Worm (Caenorhabditis elegans) whole organism, L4 larva: ENCODE data around the gene srsx-12.
A peak's percentile ranks its signal among the peaks of the same experiment; 100 is the strongest.

Source experiments
- F26F4.8 ChIP-seq: fragments of 200-800 bp; sonication (Bioruptor generic); conservative IDR thresholded peaks from 2 replicates; pipeline ENCODE4 v1.3.6; 2022; ENCODE audit warnings: missing genetic modification characterization, missing compliant biosample characterization
- F37D6.2 ChIP-seq: sonication (generic microtip); optimal IDR thresholded peaks from 2 replicates; lab custom pipeline; 2016; ENCODE audit warnings: mild to moderate bottlenecking, missing genetic modification characterization, missing compliant biosample characterization
- T20F7.1 ChIP-seq: fragments of 200-800 bp; sonication (Bioruptor generic); optimal IDR thresholded peaks from 2 replicates; lab custom pipeline; 2018; ENCODE audit warnings: mild to moderate bottlenecking, missing genetic modification characterization, missing compliant biosample characterization
- Y105C5A.15 ChIP-seq: fragments of 200-800 bp; sonication (Bioruptor generic); IDR thresholded peaks from 2 replicates; pipeline ENCODE4 v1.3.6; 2022; ENCODE audit warnings: missing genetic modification characterization, missing compliant biosample characterization
- ZK337.2 ChIP-seq: fragments of 200-800 bp; sonication (Bioruptor generic); IDR thresholded peaks from 2 replicates; pipeline ENCODE4 v1.3.6; 2022; ENCODE audit warnings: missing genetic modification reagents, missing genetic modification characterization, missing compliant biosample characterization
- aha-1 ChIP-seq: fragments of 150-350 bp; peaks from one replicate; lab custom pipeline; 2014; ENCODE audit warnings: missing biosample characterization, missing genetic modification characterization
- ama-1 ChIP-seq: fragments of 150-350 bp; optimal IDR thresholded peaks from 2 replicates; lab custom pipeline; 2014; ENCODE audit warnings: inconsistent platforms, mixed read lengths
- attf-4 ChIP-seq: sonication (generic microtip); optimal IDR thresholded peaks from 3 replicates; lab custom pipeline; 2017; ENCODE audit warnings: missing biosample characterization, missing genetic modification characterization
- ceh-20 ChIP-seq: fragments of 200-800 bp; sonication (Bioruptor generic); IDR thresholded peaks from 2 replicates; pipeline ENCODE4 v1.3.6; 2022; ENCODE audit warnings: missing genetic modification reagents, missing genetic modification characterization, missing compliant biosample characterization
- ceh-44 ChIP-seq: fragments of 200-800 bp; sonication (Bioruptor generic); IDR thresholded peaks from 2 replicates; pipeline ENCODE4 v1.3.6; 2022; ENCODE audit warnings: missing genetic modification reagents, missing genetic modification characterization, missing compliant biosample characterization
- ceh-62 ChIP-seq: sonication (generic microtip); optimal IDR thresholded peaks from 2 replicates; lab custom pipeline; 2017; ENCODE audit warnings: missing biosample characterization, missing genetic modification characterization
- cey-2 ChIP-seq: sonication (generic microtip); optimal IDR thresholded peaks from 3 replicates; lab custom pipeline; 2017; ENCODE audit warnings: missing genetic modification characterization, mild to moderate bottlenecking, missing compliant biosample characterization, antibody characterized with exemption, borderline replicate concordance; ENCODE audit not compliant: insufficient read depth
- ctbp-1 ChIP-seq: fragments of 200-800 bp; sonication (Bioruptor generic); IDR thresholded peaks from 2 replicates; pipeline ENCODE4 v1.3.6; 2022; ENCODE audit warnings: missing genetic modification reagents, missing genetic modification characterization, missing compliant biosample characterization
- dmd-6 ChIP-seq: fragments of 200-800 bp; sonication (Bioruptor generic); IDR thresholded peaks from 2 replicates; pipeline ENCODE4 v1.3.6; 2022; ENCODE audit warnings: missing genetic modification reagents, missing genetic modification characterization, missing compliant biosample characterization
- dmd-8 ChIP-seq: fragments of 200-800 bp; sonication (Bioruptor generic); IDR thresholded peaks from 2 replicates; pipeline ENCODE4 v1.3.6; 2022; ENCODE audit warnings: missing genetic modification characterization, missing compliant biosample characterization
- dmd-9 ChIP-seq: fragments of 200-800 bp; sonication (Bioruptor generic); IDR thresholded peaks from 2 replicates; pipeline ENCODE4 v1.3.6; 2022; ENCODE audit warnings: missing genetic modification reagents, missing genetic modification characterization, missing compliant biosample characterization
- fos-1 ChIP-seq: fragments of 150-350 bp; optimal IDR thresholded peaks from 2 replicates; lab custom pipeline; 2014; ENCODE audit warnings: missing biosample characterization, missing genetic modification characterization
- gei-8 ChIP-seq: fragments of 200-800 bp; sonication (Bioruptor generic); optimal IDR thresholded peaks from 2 replicates; lab custom pipeline; 2018; ENCODE audit warnings: mild to moderate bottlenecking, missing genetic modification characterization, missing compliant biosample characterization
- hif-1 ChIP-seq, 2 experiments: sonication (generic microtip); optimal IDR thresholded peaks; 2 replicates each; lab custom pipeline; 2016 to 2017; ENCODE audit warnings: missing compliant biosample characterization in 2 of 2, missing genetic modification characterization in 2 of 2, missing genetic modification reagents in 2 of 2, missing genotype in 2 of 2, mild to moderate bottlenecking in 1 of 2
- hlh-11 ChIP-seq: fragments of 200-800 bp; sonication (Bioruptor generic); optimal IDR thresholded peaks from 2 replicates; lab custom pipeline; 2018; ENCODE audit warnings: mild to moderate bottlenecking, missing genetic modification characterization, missing compliant biosample characterization
- hlh-30 ChIP-seq: sonication (generic microtip); optimal IDR thresholded peaks from 2 replicates; lab custom pipeline; 2017; ENCODE audit warnings: antibody characterized with exemption, mild to moderate bottlenecking, missing genetic modification characterization, missing compliant biosample characterization; ENCODE audit not compliant: insufficient read depth
- lin-1 ChIP-seq: fragments of 200-800 bp; sonication (Bioruptor generic); IDR thresholded peaks from 2 replicates; pipeline ENCODE4 v1.3.6; 2022; ENCODE audit warnings: missing genetic modification reagents, missing genetic modification characterization, missing compliant biosample characterization
- lin-29 ChIP-seq: fragments of 200-800 bp; sonication (Bioruptor generic); IDR thresholded peaks from 2 replicates; pipeline ENCODE4 v1.3.6; 2022; ENCODE audit warnings: missing genetic modification reagents, missing genetic modification characterization, missing compliant biosample characterization
- lin-38 ChIP-seq: fragments of 200-800 bp; sonication (Bioruptor generic); IDR thresholded peaks from 2 replicates; pipeline ENCODE4 v1.3.6; 2022; ENCODE audit warnings: missing genetic modification reagents, missing genetic modification characterization, missing compliant biosample characterization
- lsy-2 ChIP-seq, 2 experiments: fragments of 150-350 bp in 1 of 2; sonication (generic microtip) in 1 of 2; optimal IDR thresholded peaks; 2 replicates each; lab custom pipeline; 2014 to 2017; ENCODE audit warnings: missing biosample characterization in 2 of 2, missing genetic modification characterization in 2 of 2
- mdl-1 ChIP-seq, 2 experiments: fragments of 150-350 bp in 1 of 2; sonication (generic microtip) in 1 of 2; optimal IDR thresholded peaks; 2 replicates each; lab custom pipeline; 2014 to 2017; ENCODE audit warnings: missing biosample characterization in 2 of 2, missing genetic modification characterization in 2 of 2
- mep-1 ChIP-seq: fragments of 150-350 bp; sonication (generic microtip); optimal IDR thresholded peaks from 3 replicates; lab custom pipeline; 2014; ENCODE audit warnings: missing biosample characterization, missing genetic modification characterization
- mxl-3 ChIP-seq: fragments of 200-800 bp; sonication (Bioruptor generic); optimal IDR thresholded peaks from 2 replicates; lab custom pipeline; 2018; ENCODE audit warnings: mild to moderate bottlenecking, missing genetic modification characterization, missing compliant biosample characterization
- nhr-10 ChIP-seq: fragments of 150-350 bp; optimal IDR thresholded peaks from 2 replicates; lab custom pipeline; 2014; ENCODE audit warnings: missing biosample characterization, missing genetic modification characterization
- nhr-11 ChIP-seq: fragments of 150-350 bp; optimal IDR thresholded peaks from 2 replicates; lab custom pipeline; 2014; ENCODE audit warnings: missing biosample characterization, missing genetic modification characterization
- nhr-111 ChIP-seq: fragments of 200-800 bp; sonication (Bioruptor generic); optimal IDR thresholded peaks from 2 replicates; lab custom pipeline; 2018; ENCODE audit warnings: mild to moderate bottlenecking, missing genetic modification characterization, missing compliant biosample characterization
- nhr-237 ChIP-seq: sonication (generic microtip); optimal IDR thresholded peaks from 2 replicates; lab custom pipeline; 2017; ENCODE audit warnings: missing biosample characterization, missing genetic modification characterization
- nhr-25 ChIP-seq: sonication (generic microtip); optimal IDR thresholded peaks from 2 replicates; lab custom pipeline; 2017; ENCODE audit warnings: missing genetic modification characterization, mild to moderate bottlenecking, missing compliant biosample characterization, antibody characterized with exemption, moderate library complexity, borderline replicate concordance; ENCODE audit not compliant: insufficient read depth
- nhr-28 ChIP-seq: fragments of 150-350 bp; optimal IDR thresholded peaks from 2 replicates; lab custom pipeline; 2014; ENCODE audit warnings: missing biosample characterization, missing genetic modification characterization
- nhr-41 ChIP-seq: fragments of 200-800 bp; sonication (Bioruptor generic); IDR thresholded peaks from 2 replicates; pipeline ENCODE4 v1.3.6; 2022; ENCODE audit warnings: missing genetic modification reagents, missing genetic modification characterization, missing compliant biosample characterization
- nhr-48 ChIP-seq: sonication (generic microtip); optimal IDR thresholded peaks from 2 replicates; lab custom pipeline; 2016; ENCODE audit warnings: mild to moderate bottlenecking, missing genetic modification characterization, missing compliant biosample characterization
- nhr-77 ChIP-seq: fragments of 150-350 bp; optimal IDR thresholded peaks from 2 replicates; lab custom pipeline; 2014; ENCODE audit warnings: missing biosample characterization, missing genetic modification characterization
- pha-4 ChIP-seq, 2 experiments: fragments of 150-350 bp in 1 of 2; fragments of 200-800 bp in 1 of 2; sonication (Bioruptor generic) in 1 of 2; IDR thresholded peaks in 1 of 2; optimal IDR thresholded peaks in 1 of 2; 2 replicates each; pipeline versions ENCODE4 v1.3.6 to Lab custom; 2014 to 2022; ENCODE audit warnings: missing genetic modification characterization in 2 of 2, missing genetic modification reagents in 2 of 2, missing biosample characterization in 1 of 2, missing compliant biosample characterization in 1 of 2
- php-3 ChIP-seq: fragments of 200-800 bp; sonication (Bioruptor generic); IDR thresholded peaks from 2 replicates; pipeline ENCODE4 v1.3.6; 2022; ENCODE audit warnings: missing genetic modification reagents, missing genetic modification characterization, missing compliant biosample characterization
- pqm-1 ChIP-seq: sonication (generic microtip); optimal IDR thresholded peaks from 2 replicates; lab custom pipeline; 2017; ENCODE audit warnings: missing biosample characterization, missing genetic modification characterization
- skn-1 ChIP-seq: fragments of 150-350 bp; optimal IDR thresholded peaks from 2 replicates; lab custom pipeline; 2014; ENCODE audit warnings: missing biosample characterization, missing genetic modification characterization
- snpc-1.2 ChIP-seq: fragments of 200-800 bp; sonication (Bioruptor generic); IDR thresholded peaks from 2 replicates; pipeline ENCODE4 v1.3.6; 2022; ENCODE audit warnings: missing genetic modification reagents, missing genetic modification characterization, missing compliant biosample characterization
- snpc-4 ChIP-seq: fragments of 150-350 bp; optimal IDR thresholded peaks from 2 replicates; lab custom pipeline; 2014; ENCODE audit warnings: missing biosample characterization, missing genetic modification characterization
- unc-39 ChIP-seq: sonication (generic microtip); optimal IDR thresholded peaks from 2 replicates; lab custom pipeline; 2017; ENCODE audit warnings: missing biosample characterization, missing genetic modification characterization
- unc-62 ChIP-seq, 3 experiments: fragments of 150-350 bp in 1 of 3; sonication (generic microtip); optimal IDR thresholded peaks in 2 of 3; peaks in 1 of 3; 1 replicate in 1 of 3; 2 replicates in 2 of 3; lab custom pipeline; 2014 to 2017; ENCODE audit warnings: missing biosample characterization in 3 of 3, missing genetic modification characterization in 3 of 3, missing genetic modification reagents in 3 of 3, missing genotype in 1 of 3
- zfp-3 ChIP-seq: fragments of 200-800 bp; sonication (Bioruptor generic); conservative IDR thresholded peaks from 2 replicates; pipeline ENCODE4 v1.3.6; 2022; ENCODE audit warnings: missing genetic modification reagents, missing genetic modification characterization, missing compliant biosample characterization
- zip-2 ChIP-seq: fragments of 150-350 bp; optimal IDR thresholded peaks from 2 replicates; lab custom pipeline; 2014; ENCODE audit warnings: missing biosample characterization, missing genetic modification characterization

srsx-12 gene

ce11 chrV:5016728-5017127 lies 36.0 kb upstream of the srsx-12 start:
- TF ChIP-seq ceh-20 = no peak
- no peak for TF ChIP-seq pqm-1 (tag; lab: Kevin White, UChicago)
- TF ChIP-seq aha-1 (tag; lab: Kevin White, UChicago) = peak; percentile 58
- TF ChIP-seq ceh-62 = no peak
- no peak for TF ChIP-seq Y105C5A.15 (GFP tag; lab: Robert Waterston, UW)
- no peak for TF ChIP-seq nhr-111 (GFP tag; lab: Kevin White, UChicago)
- TF ChIP-seq lsy-2 (tag; optimal IDR thresholded peaks at IDR 0.05; lab: Kevin White, UChicago) = no peak
- TF ChIP-seq hif-1 (tag; optimal IDR thresholded peaks at IDR 0.05; lab: Kevin White, UChicago) = no peak
- no peak for TF ChIP-seq nhr-48 (tag; lab: Kevin White, UChicago)
- no peak for TF ChIP-seq F26F4.8 (GFP tag; lab: Robert Waterston, UW)
- TF ChIP-seq dmd-9 = no peak
- peak; percentile 43 for TF ChIP-seq nhr-11
- no peak for TF ChIP-seq attf-4
- no peak for TF ChIP-seq ama-1 (lab: Kevin White, UChicago)
- TF ChIP-seq unc-62 (GFP tag; optimal IDR thresholded peaks at IDR 0.05 in 1 of 2; lab: Kevin White, UChicago) = peak in 1 of 2 experiments; percentile 33
- no peak for TF ChIP-seq unc-62 (tag; optimal IDR thresholded peaks at IDR 0.05; lab: Kevin White, UChicago)

ce11 chrV:5012193-5012853 lies 31.6 kb upstream of the srsx-12 start, which contains the start of gene srr-6:
Gene srr-6, plus strand, starts transcription at chrV:5012803.
- TF ChIP-seq zfp-3 (no peak), dmd-6 (GFP tag; lab: Robert Waterston, UW) (peak; percentile 66), nhr-41 (GFP tag; lab: Robert Waterston, UW) (no peak), skn-1 (tag; lab: Kevin White, UChicago) (no peak), lin-1 (no peak), nhr-10 (no peak), nhr-25 (tag; lab: Kevin White, UChicago) (no peak), attf-4 (no peak), nhr-77 (tag; lab: Kevin White, UChicago) (peak; percentile 63), hlh-30 (tag; lab: Kevin White, UChicago) (no peak), hlh-11 (tag; lab: Kevin White, UChicago) (peak; percentile 54), nhr-28 (tag; lab: Kevin White, UChicago) (peak; percentile 53), unc-62 (GFP tag; optimal IDR thresholded peaks at IDR 0.05 in 1 of 2; lab: Kevin White, UChicago) (peak in 1 of 2 experiments; percentile 88), unc-62 (tag; optimal IDR thresholded peaks at IDR 0.05; lab: Kevin White, UChicago) (no peak), mep-1 (tag; lab: Kevin White, UChicago) (no peak), cey-2 (tag; lab: Kevin White, UChicago) (no peak), unc-39 (tag; lab: Kevin White, UChicago) (no peak), mxl-3 (GFP tag; lab: Kevin White, UChicago) (no peak), zip-2 (tag; lab: Kevin White, UChicago) (no peak), hif-1 (tag; optimal IDR thresholded peaks at IDR 0.05; lab: Kevin White, UChicago) (peak in 1 of 2 experiments; percentile 15), fos-1 (no peak), ctbp-1 (GFP tag; lab: Robert Waterston, UW) (no peak), ceh-44 (GFP tag; lab: Robert Waterston, UW) (no peak), ZK337.2 (GFP tag; lab: Robert Waterston, UW) (no peak), pqm-1 (tag; lab: Kevin White, UChicago) (peak; percentile 68), snpc-4 (no peak), lin-29 (GFP tag; lab: Robert Waterston, UW) (no peak), lin-38 (GFP tag; lab: Robert Waterston, UW) (no peak), gei-8 (GFP tag; lab: Kevin White, UChicago) (no peak), mdl-1 (tag; optimal IDR thresholded peaks at IDR 0.05; lab: Kevin White, UChicago) (peak in 1 of 2 experiments; percentile 42), pha-4 (GFP tag; IDR thresholded peaks at IDR 0.05; lab: Robert Waterston, UW) (no peak), pha-4 (tag; optimal IDR thresholded peaks at IDR 0.05; lab: Kevin White, UChicago) (no peak), nhr-237 (tag; lab: Kevin White, UChicago) (no peak), T20F7.1 (GFP tag; lab: Kevin White, UChicago) (no peak), dmd-8 (no peak), snpc-1.2 (GFP tag; lab: Robert Waterston, UW) (no peak), php-3 (GFP tag; lab: Robert Waterston, UW) (peak; percentile 20; the same call in 1 of the 2 replicates), ama-1 (lab: Kevin White, UChicago) (no peak), F37D6.2 (tag; lab: Kevin White, UChicago) (no peak), lsy-2 (tag; optimal IDR thresholded peaks at IDR 0.05; lab: Kevin White, UChicago) (no peak)
